Worm (Caenorhabditis elegans): ENCODE measurements around the gene EEED8.14.

The EEED8.14 gene

DNA sequence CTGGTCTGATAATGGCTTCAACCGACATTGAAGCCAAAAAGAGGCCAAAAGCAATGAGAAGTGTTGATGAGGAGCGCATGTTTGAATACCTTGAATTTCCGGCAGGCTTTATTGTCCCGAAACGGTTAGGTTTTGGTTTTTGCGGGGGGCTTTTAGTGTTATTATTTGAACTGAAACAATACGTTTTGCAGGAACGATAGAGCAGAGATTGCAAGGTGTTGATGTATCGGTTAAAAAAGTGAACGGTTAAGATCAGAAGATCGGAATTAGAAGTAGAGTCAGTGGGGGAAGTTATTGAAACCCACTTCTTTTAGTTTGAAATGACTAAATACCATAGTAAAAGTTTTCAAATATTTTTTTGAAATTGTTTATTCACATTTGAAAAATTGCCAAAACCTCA is 6.3 kb downstream of the EEED8.14 start, which contains the start of gene clec-141:
clec-141 (minus strand) TSS at position 101 of the 400 bp plus-strand sequence.
- TF ChIP-seq unc-55 (GFP tag; optimal IDR thresholded peaks at IDR 0.05) = no peak
- TF ChIP-seq elt-4 (tag; optimal IDR thresholded peaks at IDR 0.05) = no peak
- TF ChIP-seq ref-2 (tag; optimal IDR thresholded peaks at IDR 0.05) = no peak
- TF ChIP-seq fkh-10 (GFP tag; optimal IDR thresholded peaks at IDR 0.05) = no peak
- no peak for TF ChIP-seq pat-9 (tag; optimal IDR thresholded peaks at IDR 0.05)

DNA sequence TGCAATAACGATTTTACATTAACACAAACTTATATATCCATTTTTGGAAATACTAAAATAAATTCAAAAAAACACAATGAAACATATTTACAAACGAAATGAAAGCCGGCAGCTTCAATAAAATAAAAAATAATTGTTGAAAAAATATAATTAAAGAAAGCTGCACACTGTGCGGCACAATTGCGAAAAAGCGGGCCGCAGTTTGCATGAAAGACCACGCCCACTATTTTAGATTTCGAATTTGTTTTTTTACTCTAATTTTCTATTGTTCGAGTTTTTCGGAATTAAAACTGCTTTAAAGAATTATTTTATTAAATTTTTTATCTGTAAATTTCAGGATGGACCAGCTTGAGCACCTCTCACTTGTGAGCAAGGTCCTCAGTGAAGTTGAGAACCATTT is 14.7 kb downstream of the EEED8.14 start, which contains the start of gene mog-5:
mog-5 (plus strand) TSS at position 338 of the 400 bp plus-strand sequence.
- TF ChIP-seq ceh-22 (tag; optimal IDR thresholded peaks at IDR 0.05) (no peak), dve-1 (tag; optimal IDR thresholded peaks at IDR 0.05) (no peak), fax-1 (tag; optimal IDR thresholded peaks at IDR 0.05) (peak; percentile 14), rnt-1 (tag; optimal IDR thresholded peaks at IDR 0.05) (no peak), npax-4 (tag; optimal IDR thresholded peaks at IDR 0.05) (no peak), hlh-13 (GFP tag; optimal IDR thresholded peaks at IDR 0.05) (no peak), ahr-1 (tag; optimal IDR thresholded peaks at IDR 0.05) (no peak), ztf-16 (tag; optimal IDR thresholded peaks at IDR 0.05) (peak; percentile 30), zip-5 (tag; optimal IDR thresholded peaks at IDR 0.05) (peak; percentile 13), hlh-15 (tag; optimal IDR thresholded peaks at IDR 0.05) (no peak), C38D4.7 (GFP tag; optimal IDR thresholded peaks at IDR 0.05) (peak; percentile 38), tbx-7 (tag; optimal IDR thresholded peaks at IDR 0.05) (no peak), ets-4 (tag; optimal IDR thresholded peaks at IDR 0.05) (no peak), C08G9.2 (tag; optimal IDR thresholded peaks at IDR 0.05) (no peak), lim-6 (tag; optimal IDR thresholded peaks at IDR 0.05) (no peak), hlh-8 (tag; optimal IDR thresholded peaks at IDR 0.05) (peak; percentile 27), gmeb-2 (tag; optimal IDR thresholded peaks at IDR 0.05) (no peak), odd-2 (tag; optimal IDR thresholded peaks at IDR 0.05) (peak; percentile 64), ceh-2 (tag; optimal IDR thresholded peaks at IDR 0.05) (peak; percentile 5), sox-2 (GFP tag; IDR thresholded peaks at IDR 0.05) (no peak; the same call in 1 of the 2 replicates), pax-1 (tag; optimal IDR thresholded peaks at IDR 0.05) (no peak), elt-4 (tag; optimal IDR thresholded peaks at IDR 0.05) (no peak), ceh-19 (GFP tag; optimal IDR thresholded peaks at IDR 0.05) (no peak), nhr-232 (tag; optimal IDR thresholded peaks at IDR 0.05) (peak; percentile 50), K09A11.1 (tag; optimal IDR thresholded peaks at IDR 0.05; ENCODE audit: insufficient read depth) (peak; percentile 82), che-1 (tag; optimal IDR thresholded peaks at IDR 0.05) (peak; percentile 21), pag-3 (tag; optimal IDR thresholded peaks at IDR 0.05; ENCODE audit: borderline replicate concordance) (no peak), ceh-30 (tag; optimal IDR thresholded peaks at IDR 0.05) (no peak), ceh-31 (tag; optimal IDR thresholded peaks at IDR 0.05) (peak; percentile 11), F13H6.1 (tag; optimal IDR thresholded peaks at IDR 0.05) (peak; percentile 31), ttx-3 (tag; optimal IDR thresholded peaks at IDR 0.05) (peak; percentile 69), unc-55 (GFP tag; optimal IDR thresholded peaks at IDR 0.05) (no peak), ceh-6 (GFP tag; optimal IDR thresholded peaks at IDR 0.05) (no peak), K02D7.2 (tag; optimal IDR thresholded peaks at IDR 0.05) (no peak), ceh-34 (tag; optimal IDR thresholded peaks at IDR 0.05) (no peak), unc-86 (tag; optimal IDR thresholded peaks at IDR 0.05) (peak; percentile 26), pat-9 (tag; optimal IDR thresholded peaks at IDR 0.05) (peak; percentile 30), lin-11 (tag; optimal IDR thresholded peaks at IDR 0.05) (peak; percentile 36), nfya-1 (tag; optimal IDR thresholded peaks at IDR 0.05) (peak; percentile 32), sdc-2 (tag; optimal IDR thresholded peaks at IDR 0.05) (no peak), pha-2 (tag; optimal IDR thresholded peaks at IDR 0.05) (peak; percentile 32), dmd-4 (tag; optimal IDR thresholded peaks at IDR 0.05; ENCODE audit: borderline replicate concordance) (no peak), ref-2 (tag; optimal IDR thresholded peaks at IDR 0.05) (peak; percentile 26), eyg-1 (tag; optimal IDR thresholded peaks at IDR 0.05) (no peak), sox-4 (tag; optimal IDR thresholded peaks at IDR 0.05) (peak; percentile 55), ceh-14 (tag; optimal IDR thresholded peaks at IDR 0.05) (peak; percentile 43), T23F11.4 (GFP tag; optimal IDR thresholded peaks at IDR 0.05) (no peak), pros-1 (tag; optimal IDR thresholded peaks at IDR 0.05) (no peak), ceh-45 (GFP tag; IDR thresholded peaks at IDR 0.05) (no peak), unc-42 (tag; optimal IDR thresholded peaks at IDR 0.05) (peak; percentile 65)
